Fruit fly (Drosophila melanogaster): ENCODE measurements around the gene fd96Ca.

Gene fd96Ca

DNA sequence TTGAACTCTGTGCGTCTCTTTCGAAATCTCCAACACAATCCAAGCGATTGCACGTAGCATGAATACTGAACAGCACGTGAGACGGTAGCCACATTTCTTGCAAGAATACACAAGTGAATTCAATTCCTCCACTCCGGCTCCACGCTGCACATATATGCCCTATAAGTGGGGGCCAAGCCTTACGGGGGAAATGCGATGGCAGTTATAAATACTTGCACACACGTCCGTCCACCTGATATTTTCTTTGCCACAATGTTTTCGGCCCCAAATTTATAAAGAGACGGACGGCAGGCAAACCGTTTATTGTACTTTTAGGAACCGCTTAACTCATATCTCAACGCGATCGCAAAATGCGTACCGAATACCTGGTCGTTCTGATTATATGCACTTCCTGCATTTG lies 36.5 kb upstream of the fd96Ca start, which contains the start of gene CG11786:
Gene CG11786 (plus strand): TSS at position 301 of the 400 bp plus-strand sequence.
- TF ChIP-seq CG11617 (GFP tag; optimal IDR thresholded peaks at IDR 0.05) (no peak), pad (GFP tag; optimal IDR thresholded peaks at IDR 0.05) (no peak), CG1620 (GFP tag; optimal IDR thresholded peaks at IDR 0.05) (no peak), CG12768 (GFP tag; optimal IDR thresholded peaks at IDR 0.05) (no peak), Clk (GFP tag; optimal IDR thresholded peaks at IDR 0.05) (no peak), kay (GFP tag; ENCODE audit: borderline replicate concordance) (no peak)

DNA sequence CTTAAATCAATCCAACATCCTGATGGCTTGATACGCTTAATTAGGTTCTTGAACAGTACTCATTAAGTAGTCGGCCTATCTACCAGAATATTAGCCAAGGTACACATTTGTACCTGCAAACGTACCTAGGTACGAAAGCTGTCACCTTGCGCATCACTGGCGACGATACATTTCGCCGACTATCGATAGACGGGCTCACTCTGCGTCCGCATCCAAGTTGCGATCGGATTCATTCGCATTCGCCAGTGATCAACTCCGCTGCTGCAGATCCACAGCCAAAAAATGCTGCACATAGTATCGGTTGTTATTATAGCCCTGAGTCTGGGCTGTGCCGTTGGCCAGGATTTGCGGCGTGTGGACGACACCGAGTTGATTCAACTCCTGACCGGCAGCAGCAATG lies 35.0 kb upstream of the fd96Ca start, which contains the start of gene CG11790:
Gene CG11790 (plus strand): TSS at position 203 of the 400 bp plus-strand sequence.
- TF ChIP-seq CG33017 (tag; optimal IDR thresholded peaks at IDR 0.05) (no peak), cic (GFP tag; optimal IDR thresholded peaks at IDR 0.05) (peak; percentile 38), ovo (GFP tag; optimal IDR thresholded peaks at IDR 0.05) (no peak), CG7101 (tag; optimal IDR thresholded peaks at IDR 0.05) (peak; percentile 16), CG7045 (GFP tag; optimal IDR thresholded peaks at IDR 0.05) (no peak), CG12768 (GFP tag; optimal IDR thresholded peaks at IDR 0.05) (peak; percentile 5), kay (GFP tag; ENCODE audit: borderline replicate concordance) (no peak), CG11617 (GFP tag; optimal IDR thresholded peaks at IDR 0.05) (no peak), pad (GFP tag; optimal IDR thresholded peaks at IDR 0.05) (no peak), CG1620 (GFP tag; optimal IDR thresholded peaks at IDR 0.05) (no peak), Hr96 (GFP tag; optimal IDR thresholded peaks at IDR 0.05) (no peak), toe (GFP tag; optimal IDR thresholded peaks at IDR 0.05) (no peak), bab1 (GFP tag; optimal IDR thresholded peaks at IDR 0.05) (peak; percentile 46)

dm6 chr3R:25049383-25049741 lies 33.1 kb upstream of the fd96Ca start, which contains the start of gene CG11791:
Gene CG11791, plus strand, starts transcription at chr3R:25049616.
- TF ChIP-seq CG1620 (GFP tag; optimal IDR thresholded peaks at IDR 0.05) (no peak), CG5204 (GFP tag; optimal IDR thresholded peaks at IDR 0.05) (no peak), CG33017 (tag; optimal IDR thresholded peaks at IDR 0.05) (no peak), tj (GFP tag; optimal IDR thresholded peaks at IDR 0.05) (no peak), Mnt (GFP tag; optimal IDR thresholded peaks at IDR 0.05) (no peak), cnc (optimal IDR thresholded peaks at IDR 0.05) (no peak), Hr96 (GFP tag; optimal IDR thresholded peaks at IDR 0.05) (no peak), CG12768 (GFP tag; optimal IDR thresholded peaks at IDR 0.05) (no peak), CG11617 (GFP tag; optimal IDR thresholded peaks at IDR 0.05) (no peak), pad (GFP tag; optimal IDR thresholded peaks at IDR 0.05) (no peak), CG14711 (tag; optimal IDR thresholded peaks at IDR 0.05) (no peak), CG7101 (tag; optimal IDR thresholded peaks at IDR 0.05) (no peak), Crg-1 (GFP tag; optimal IDR thresholded peaks at IDR 0.05) (no peak)

- TF ChIP-seq toe (GFP tag; optimal IDR thresholded peaks at IDR 0.05) (no peak), CG7101 (tag; optimal IDR thresholded peaks at IDR 0.05) (peak; percentile 67), Mnt (GFP tag; optimal IDR thresholded peaks at IDR 0.05) (peak; percentile 87), ovo (GFP tag; optimal IDR thresholded peaks at IDR 0.05) (peak; percentile 46), cic (GFP tag; optimal IDR thresholded peaks at IDR 0.05) (peak; percentile 95), CG7045 (GFP tag; optimal IDR thresholded peaks at IDR 0.05) (peak; percentile 35), CG11617 (GFP tag; optimal IDR thresholded peaks at IDR 0.05) (peak; percentile 30), CG14711 (tag; optimal IDR thresholded peaks at IDR 0.05) (peak; percentile 42), kay (GFP tag; ENCODE audit: borderline replicate concordance) (peak; percentile 100), CG33017 (tag; optimal IDR thresholded peaks at IDR 0.05) (peak; percentile 82), Hr96 (GFP tag; optimal IDR thresholded peaks at IDR 0.05) (no peak), pad (GFP tag; optimal IDR thresholded peaks at IDR 0.05) (peak; percentile 65), tj (GFP tag; optimal IDR thresholded peaks at IDR 0.05) (peak; percentile 68), cnc (optimal IDR thresholded peaks at IDR 0.05) (no peak), CG12768 (GFP tag; optimal IDR thresholded peaks at IDR 0.05) (peak; percentile 92), bab1 (GFP tag; optimal IDR thresholded peaks at IDR 0.05) (peak; percentile 88), CG1620 (GFP tag; optimal IDR thresholded peaks at IDR 0.05) (peak; percentile 16), CG5204 (GFP tag; optimal IDR thresholded peaks at IDR 0.05) (no peak)
These were observed 32.6 kb upstream of the fd96Ca start for dm6 chr3R:25049742-25050517.

dm6 chr3R:25050649-25051048 lies 31.8 kb upstream of the fd96Ca start:
- TF ChIP-seq CG11617 (GFP tag; optimal IDR thresholded peaks at IDR 0.05) (no peak), CG7045 (GFP tag; optimal IDR thresholded peaks at IDR 0.05) (no peak), Crg-1 (GFP tag; optimal IDR thresholded peaks at IDR 0.05) (no peak), cic (GFP tag; optimal IDR thresholded peaks at IDR 0.05) (no peak), tj (GFP tag; optimal IDR thresholded peaks at IDR 0.05) (no peak)

DNA sequence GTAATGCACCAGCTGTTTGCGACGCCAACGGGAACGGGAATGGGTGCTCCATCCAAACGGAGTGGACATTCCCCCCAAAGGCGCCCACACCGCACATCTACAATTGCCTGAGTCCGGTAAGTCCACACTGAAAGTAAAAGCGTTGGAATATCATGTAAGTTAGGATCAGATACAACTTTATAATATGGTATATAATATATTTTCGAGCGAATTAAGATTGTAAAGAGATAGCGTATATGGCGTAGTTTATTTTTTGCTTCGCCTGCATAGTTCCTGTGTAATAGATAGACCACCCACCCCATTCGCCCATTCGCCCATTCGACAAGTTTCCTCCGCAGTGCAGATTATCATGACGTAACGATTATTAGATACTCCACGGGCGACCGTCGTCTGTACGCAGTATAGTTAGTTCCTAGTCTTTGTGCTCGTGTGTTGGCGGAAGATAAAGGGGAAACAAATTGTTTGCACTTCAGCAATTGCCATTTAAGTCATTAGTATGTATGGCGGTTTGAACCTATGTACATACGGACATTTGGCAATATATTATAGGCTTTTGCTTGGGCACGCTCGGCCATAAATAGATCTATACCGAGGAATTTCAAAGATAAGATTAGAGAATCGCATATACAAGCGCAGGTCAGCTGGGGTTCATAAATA lies 30.9 kb upstream of the fd96Ca start:
- TF ChIP-seq cic (GFP tag; optimal IDR thresholded peaks at IDR 0.05) (peak; percentile 78), ovo (GFP tag; optimal IDR thresholded peaks at IDR 0.05) (no peak), Mnt (GFP tag; optimal IDR thresholded peaks at IDR 0.05) (peak; percentile 43), tj (GFP tag; optimal IDR thresholded peaks at IDR 0.05) (peak; percentile 9), kay (GFP tag; ENCODE audit: borderline replicate concordance) (peak; percentile 92)
